Fruit fly (Drosophila melanogaster): Measurements from ENCODE around the gene hng3.

DNA sequence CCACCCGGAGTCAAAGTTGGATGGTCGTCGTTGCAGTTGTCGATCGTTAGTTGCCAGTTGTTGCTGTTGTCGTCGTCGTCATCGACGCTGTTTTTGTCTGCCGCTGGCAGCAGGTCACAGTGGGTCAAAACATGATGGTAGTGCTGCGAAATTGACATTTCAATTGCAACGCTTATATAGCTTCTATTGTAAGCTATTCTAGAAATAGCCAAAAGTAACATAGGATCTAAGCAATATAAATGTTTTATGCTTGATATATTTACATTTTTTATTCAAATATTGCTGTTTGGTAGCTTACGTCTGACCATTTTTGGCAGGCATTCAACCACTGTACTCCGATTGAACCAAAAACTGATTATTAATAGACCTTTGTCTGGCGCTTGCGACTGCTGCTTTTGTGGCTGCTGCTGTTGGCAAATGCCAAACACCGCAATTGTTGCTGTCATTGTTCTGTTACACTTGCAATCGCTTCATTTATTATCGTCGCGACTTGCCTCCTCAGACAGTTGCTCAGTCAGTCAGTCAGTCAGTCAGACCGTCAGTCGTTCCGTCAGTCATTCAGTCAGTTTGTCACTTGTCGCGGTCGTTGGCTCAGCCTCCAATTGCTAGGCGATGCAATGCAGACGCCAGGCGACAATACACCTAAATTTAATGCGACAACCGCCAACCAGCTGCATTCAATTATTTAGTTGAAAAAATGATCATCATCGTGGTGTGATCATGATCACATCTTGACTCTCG lies 36.1 kb upstream of the hng3 start:
- no peak for TF ChIP-seq psq (optimal IDR thresholded peaks at IDR 0.05)
- TF ChIP-seq insv (optimal IDR thresholded peaks at IDR 0.05), result no peak
- no peak for TF ChIP-seq Sin3A (optimal IDR thresholded peaks at IDR 0.05)
- no peak for TF ChIP-seq h (optimal IDR thresholded peaks at IDR 0.05)
- TF ChIP-seq ttk (optimal IDR thresholded peaks at IDR 0.05), result no peak
- no peak for TF ChIP-seq Myc (optimal IDR thresholded peaks at IDR 0.05)

Data from Kc167 (cell line).